Worm (Caenorhabditis elegans) whole organism, L2 larva: ENCODE data around the gene C30H6.12.

ENCODE experiments used
- F13H6.1 ChIP-seq: sonication (generic microtip); optimal IDR thresholded peaks from 2 replicates; lab custom pipeline; 2016; ENCODE audit warnings: missing genetic modification characterization, missing compliant biosample characterization
- Y55F3AM.14 ChIP-seq: fragments of 200-800 bp; sonication (Bioruptor generic); optimal IDR thresholded peaks from 2 replicates; lab custom pipeline; 2018; ENCODE audit warnings: mild to moderate bottlenecking, missing genetic modification characterization, missing compliant biosample characterization
- ceh-16 ChIP-seq: fragments of 150-350 bp; optimal IDR thresholded peaks from 2 replicates; lab custom pipeline; 2014; ENCODE audit warnings: missing biosample characterization, missing genetic modification characterization
- elt-1 ChIP-seq: fragments of 150-350 bp; optimal IDR thresholded peaks from 2 replicates; lab custom pipeline; 2014; ENCODE audit warnings: missing biosample characterization, missing genetic modification characterization
- elt-3 ChIP-seq: sonication (generic microtip); optimal IDR thresholded peaks from 2 replicates; lab custom pipeline; 2017; ENCODE audit warnings: missing biosample characterization, missing genetic modification characterization
- lin-39 ChIP-seq: fragments of 150-350 bp; optimal IDR thresholded peaks from 2 replicates; lab custom pipeline; 2014; ENCODE audit warnings: missing biosample characterization, missing genetic modification reagents, missing genetic modification characterization
- mab-5 ChIP-seq: fragments of 150-350 bp; optimal IDR thresholded peaks from 2 replicates; lab custom pipeline; 2014; ENCODE audit warnings: missing biosample characterization, missing genetic modification characterization
- nhr-12 ChIP-seq: fragments of 150-350 bp; optimal IDR thresholded peaks from 2 replicates; lab custom pipeline; 2014; ENCODE audit warnings: missing biosample characterization, missing genetic modification characterization
- nhr-23 ChIP-seq: fragments of 150-350 bp; optimal IDR thresholded peaks from 2 replicates; lab custom pipeline; 2014; ENCODE audit warnings: missing biosample characterization, missing genetic modification reagents, missing genetic modification characterization
- nhr-237 ChIP-seq: fragments of 150-350 bp; optimal IDR thresholded peaks from 2 replicates; lab custom pipeline; 2014; ENCODE audit warnings: missing biosample characterization, missing genetic modification characterization
- ztf-4 ChIP-seq: fragments of 150-350 bp; optimal IDR thresholded peaks from 2 replicates; lab custom pipeline; 2014; ENCODE audit warnings: missing biosample characterization, missing genetic modification characterization

- TF ChIP-seq elt-1 (tag; lab: Kevin White, UChicago) (no peak), ceh-16 (no peak), ztf-4 (no peak), Y55F3AM.14 (GFP tag; lab: Kevin White, UChicago) (no peak), nhr-23 (tag; lab: Kevin White, UChicago) (no peak), elt-3 (tag; lab: Kevin White, UChicago) (no peak), nhr-237 (tag; lab: Kevin White, UChicago) (no peak), F13H6.1 (tag; lab: Kevin White, UChicago) (no peak), nhr-12 (tag; lab: Kevin White, UChicago) (no peak), lin-39 (tag; lab: Kevin White, UChicago) (no peak), mab-5 (no peak)
These were observed 15.9 kb upstream of the C30H6.12 start, which contains the start of gene zipt-17 for ce11 chrIV:17367294-17367693.
